Worm (Caenorhabditis elegans) whole organism, late embryonic: ENCODE data around the gene flp-9.
A peak's percentile ranks its signal among the peaks of the same experiment; 100 is the strongest.

Experiments
- C38D4.7 ChIP-seq: fragments of 200-800 bp; sonication (Bioruptor generic); optimal IDR thresholded peaks from 2 replicates; lab custom pipeline; 2018; ENCODE audit warnings: mild to moderate bottlenecking, missing genetic modification characterization, moderate library complexity, missing compliant biosample characterization
- K02D7.2 ChIP-seq: sonication (generic microtip); optimal IDR thresholded peaks from 2 replicates; lab custom pipeline; 2017; ENCODE audit warnings: mild to moderate bottlenecking, missing genetic modification characterization, missing compliant biosample characterization
- ahr-1 ChIP-seq: sonication (generic microtip); optimal IDR thresholded peaks from 2 replicates; lab custom pipeline; 2016; ENCODE audit warnings: missing genetic modification characterization, missing compliant biosample characterization
- ceh-18 ChIP-seq: sonication (generic microtip); optimal IDR thresholded peaks from 2 replicates; lab custom pipeline; 2016; ENCODE audit warnings: missing genetic modification characterization, missing compliant biosample characterization
- ceh-19 ChIP-seq: fragments of 200-800 bp; sonication (Bioruptor generic); optimal IDR thresholded peaks from 2 replicates; lab custom pipeline; 2018; ENCODE audit warnings: mild to moderate bottlenecking, missing genetic modification characterization, missing compliant biosample characterization
- ceh-2 ChIP-seq: sonication (generic microtip); optimal IDR thresholded peaks from 2 replicates; lab custom pipeline; 2016; ENCODE audit warnings: missing genotype, missing genetic modification characterization, missing compliant biosample characterization
- ceh-24 ChIP-seq: sonication (generic microtip); optimal IDR thresholded peaks from 2 replicates; lab custom pipeline; 2016; ENCODE audit warnings: mild to moderate bottlenecking, missing genetic modification characterization, missing compliant biosample characterization
- ceh-30 ChIP-seq: fragments of 150-350 bp; optimal IDR thresholded peaks from 2 replicates; lab custom pipeline; 2014; ENCODE audit warnings: missing biosample characterization, missing genetic modification characterization
- ceh-48 ChIP-seq: sonication (generic microtip); optimal IDR thresholded peaks from 2 replicates; lab custom pipeline; 2016; ENCODE audit warnings: missing genetic modification characterization, inconsistent platforms, missing compliant biosample characterization
- ceh-6 ChIP-seq: fragments of 200-800 bp; sonication (Bioruptor generic); optimal IDR thresholded peaks from 2 replicates; lab custom pipeline; 2018; ENCODE audit warnings: mild to moderate bottlenecking, missing genetic modification characterization, missing compliant biosample characterization
- elt-2 ChIP-seq: sonication (generic microtip); optimal IDR thresholded peaks from 2 replicates; lab custom pipeline; 2016; ENCODE audit warnings: missing genetic modification reagents, missing genetic modification characterization, missing compliant biosample characterization
- ets-4 ChIP-seq: sonication (generic microtip); optimal IDR thresholded peaks from 2 replicates; lab custom pipeline; 2016; ENCODE audit warnings: missing genetic modification characterization, missing compliant biosample characterization
- eyg-1 ChIP-seq: sonication (generic microtip); optimal IDR thresholded peaks from 2 replicates; lab custom pipeline; 2016; ENCODE audit warnings: missing genotype, missing genetic modification characterization, missing compliant biosample characterization
- fkh-6 ChIP-seq: sonication (generic microtip); optimal IDR thresholded peaks from 2 replicates; lab custom pipeline; 2016; ENCODE audit warnings: missing genetic modification characterization, missing compliant biosample characterization
- gmeb-2 ChIP-seq: sonication (generic microtip); optimal IDR thresholded peaks from 2 replicates; lab custom pipeline; 2016; ENCODE audit warnings: missing genetic modification characterization, inconsistent platforms, missing compliant biosample characterization
- hlh-8 ChIP-seq: sonication (generic microtip); optimal IDR thresholded peaks from 2 replicates; lab custom pipeline; 2016; ENCODE audit warnings: missing genotype, missing genetic modification characterization, missing compliant biosample characterization
- lim-6 ChIP-seq: sonication (generic microtip); optimal IDR thresholded peaks from 2 replicates; lab custom pipeline; 2016; ENCODE audit warnings: missing genetic modification characterization, missing compliant biosample characterization
- mec-3 ChIP-seq: sonication (generic microtip); optimal IDR thresholded peaks from 2 replicates; lab custom pipeline; 2016; ENCODE audit warnings: borderline replicate concordance, missing genetic modification characterization, missing compliant biosample characterization
- nfya-1 ChIP-seq: sonication (generic microtip); optimal IDR thresholded peaks from 2 replicates; lab custom pipeline; 2017; ENCODE audit warnings: missing genetic modification characterization, mild to moderate bottlenecking, missing compliant biosample characterization, antibody characterized with exemption, moderate library complexity
- nhr-11 ChIP-seq: fragments of 150-350 bp; optimal IDR thresholded peaks from 2 replicates; lab custom pipeline; 2014; ENCODE audit warnings: missing biosample characterization, missing genetic modification characterization
- nhr-232 ChIP-seq: sonication (generic microtip); optimal IDR thresholded peaks from 2 replicates; lab custom pipeline; 2016; ENCODE audit warnings: missing genetic modification characterization, missing compliant biosample characterization
- pag-3 ChIP-seq: sonication (generic microtip); optimal IDR thresholded peaks from 2 replicates; lab custom pipeline; 2016; ENCODE audit warnings: missing compliant biosample characterization, missing genetic modification characterization, borderline replicate concordance
- pax-1 ChIP-seq: fragments of 150-350 bp; optimal IDR thresholded peaks from 2 replicates; lab custom pipeline; 2014; ENCODE audit warnings: missing biosample characterization, missing genetic modification characterization
- pqm-1 ChIP-seq: sonication (generic microtip); optimal IDR thresholded peaks from 2 replicates; lab custom pipeline; 2016; ENCODE audit warnings: missing genetic modification characterization, missing compliant biosample characterization
- rnt-1 ChIP-seq: sonication (generic microtip); optimal IDR thresholded peaks from 2 replicates; lab custom pipeline; 2016; ENCODE audit warnings: missing genetic modification characterization, missing compliant biosample characterization
- sox-4 ChIP-seq: sonication (generic microtip); optimal IDR thresholded peaks from 2 replicates; lab custom pipeline; 2017; ENCODE audit warnings: mild to moderate bottlenecking, missing genetic modification characterization, inconsistent platforms, missing compliant biosample characterization
- syd-9 ChIP-seq: sonication (generic microtip); optimal IDR thresholded peaks from 2 replicates; lab custom pipeline; 2016; ENCODE audit warnings: mild to moderate bottlenecking, missing genetic modification characterization, moderate library complexity, missing compliant biosample characterization
- tbx-2 ChIP-seq: sonication (generic microtip); optimal IDR thresholded peaks from 2 replicates; lab custom pipeline; 2016; ENCODE audit warnings: missing genetic modification characterization, missing compliant biosample characterization
- tbx-7 ChIP-seq: sonication (generic microtip); optimal IDR thresholded peaks from 2 replicates; lab custom pipeline; 2016; ENCODE audit warnings: missing genotype, missing genetic modification characterization, missing compliant biosample characterization
- unc-3 ChIP-seq, 2 experiments: fragments of 200-800 bp in 1 of 2; sonication (Bioruptor generic) in 1 of 2; sonication (generic microtip) in 1 of 2; conservative IDR thresholded peaks in 1 of 2; optimal IDR thresholded peaks in 1 of 2; 2 replicates each; pipeline versions ENCODE4 v1.3.6 to Lab custom; 2016 to 2022; ENCODE audit warnings: missing compliant biosample characterization in 2 of 2, missing genetic modification characterization in 2 of 2, missing genetic modification reagents in 1 of 2
- unc-42 ChIP-seq: sonication (generic microtip); optimal IDR thresholded peaks from 2 replicates; lab custom pipeline; 2016; ENCODE audit warnings: missing genotype, missing genetic modification characterization, missing compliant biosample characterization
- unc-55 ChIP-seq: sonication (generic microtip); optimal IDR thresholded peaks from 2 replicates; lab custom pipeline; 2017; ENCODE audit warnings: missing biosample characterization, missing genetic modification reagents, missing genetic modification characterization
- unc-86 ChIP-seq: sonication (generic microtip); optimal IDR thresholded peaks from 2 replicates; lab custom pipeline; 2016; ENCODE audit warnings: missing genetic modification characterization, missing compliant biosample characterization

The flp-9 gene

ce11 chrIV:12792494-12792893 is 35.1 kb upstream of the flp-9 start, which contains the start of gene F07C6.6:
TSS of gene F07C6.6 (plus strand) at chrIV:12792794.
- no peak for TF ChIP-seq ceh-24
- TF ChIP-seq hlh-8 (tag; lab: Kevin White, UChicago): no peak
- TF ChIP-seq unc-86 (tag; lab: Kevin White, UChicago): no peak
- no peak for TF ChIP-seq nhr-232
- TF ChIP-seq ceh-2 (tag; lab: Kevin White, UChicago): no peak
- no peak for TF ChIP-seq K02D7.2 (tag; lab: Kevin White, UChicago)
- no peak for TF ChIP-seq syd-9
- TF ChIP-seq, all 69 proteins: peak for 0

ce11 chrIV:12790871-12791270 is 33.5 kb upstream of the flp-9 start, which contains the start of gene F07C6.2:
TSS of gene F07C6.2 (plus strand) at chrIV:12791171.
- TF ChIP-seq ceh-6 (GFP tag; lab: Kevin White, UChicago) (no peak), tbx-7 (tag; lab: Kevin White, UChicago) (no peak), nfya-1 (tag; lab: Kevin White, UChicago) (no peak), gmeb-2 (no peak), nhr-232 (no peak), rnt-1 (tag; lab: Kevin White, UChicago) (no peak), ahr-1 (tag; lab: Kevin White, UChicago) (no peak), ceh-30 (tag; lab: Kevin White, UChicago) (no peak), pax-1 (tag; lab: Kevin White, UChicago) (no peak), ets-4 (tag; lab: Kevin White, UChicago) (no peak), elt-2 (tag; lab: Kevin White, UChicago) (no peak), tbx-2 (no peak), sox-4 (tag; lab: Kevin White, UChicago) (no peak), mec-3 (no peak)
- TF ChIP-seq, all 69 proteins: peak for 0

ce11 chrIV:12789088-12789487 is 31.7 kb upstream of the flp-9 start, which contains the start of gene F07C6.3:
TSS of gene F07C6.3 (plus strand) at chrIV:12789235.
- no peak for TF ChIP-seq unc-55 (GFP tag; lab: Kevin White, UChicago)
- no peak for TF ChIP-seq ceh-48 (tag; lab: Kevin White, UChicago)
- TF ChIP-seq ceh-19 (GFP tag; lab: Kevin White, UChicago): no peak
- TF ChIP-seq ceh-18 (tag; lab: Kevin White, UChicago): no peak
- no peak for TF ChIP-seq fkh-6 (tag; lab: Kevin White, UChicago)
- TF ChIP-seq unc-3 (GFP tag; conservative IDR thresholded peaks at IDR 0.05; lab: Robert Waterston, UW): no peak
- TF ChIP-seq unc-3 (tag; optimal IDR thresholded peaks at IDR 0.05; lab: Kevin White, UChicago): no peak
- no peak for TF ChIP-seq elt-2 (tag; lab: Kevin White, UChicago)

ce11 chrIV:12785988-12786387 is 28.6 kb upstream of the flp-9 start:
- no peak for TF ChIP-seq unc-42 (tag; lab: Kevin White, UChicago)
- TF ChIP-seq C38D4.7 (GFP tag; lab: Kevin White, UChicago): no peak
- no peak for TF ChIP-seq pqm-1 (tag; lab: Kevin White, UChicago)
- TF ChIP-seq nhr-11 (tag; lab: Kevin White, UChicago): no peak
- no peak for TF ChIP-seq K02D7.2 (tag; lab: Kevin White, UChicago)
- TF ChIP-seq, all 69 proteins: peak for 0

- TF ChIP-seq lim-6 (tag; lab: Kevin White, UChicago) (no peak), ceh-48 (tag; lab: Kevin White, UChicago) (no peak), nfya-1 (tag; lab: Kevin White, UChicago) (peak; percentile 61), pag-3 (tag; lab: Kevin White, UChicago) (no peak), eyg-1 (tag; lab: Kevin White, UChicago) (no peak), ceh-24 (no peak)
Observed at ce11 chrIV:12783165-12783564, 25.8 kb upstream of the flp-9 start.
